Worm (Caenorhabditis elegans) whole organism, L2 larva: ENCODE results near the gene nhr-93.

Experiments used
- F13H6.1 ChIP-seq: sonication (generic microtip); optimal IDR thresholded peaks from 2 replicates; lab custom pipeline; 2016; ENCODE audit warnings: missing genetic modification characterization, missing compliant biosample characterization
- R02D3.7 ChIP-seq: fragments of 150-350 bp; optimal IDR thresholded peaks from 2 replicates; lab custom pipeline; 2014; ENCODE audit warnings: missing biosample characterization, missing genetic modification characterization
- Y55F3AM.14 ChIP-seq: fragments of 200-800 bp; sonication (Bioruptor generic); optimal IDR thresholded peaks from 2 replicates; lab custom pipeline; 2018; ENCODE audit warnings: mild to moderate bottlenecking, missing genetic modification characterization, missing compliant biosample characterization
- ZK546.5 ChIP-seq: sonication (generic microtip); optimal IDR thresholded peaks from 2 replicates; lab custom pipeline; 2017; ENCODE audit warnings: missing biosample characterization, missing genetic modification characterization
- blmp-1 ChIP-seq: sonication (generic microtip); optimal IDR thresholded peaks from 2 replicates; lab custom pipeline; 2017; ENCODE audit warnings: missing genetic modification characterization, mild to moderate bottlenecking, missing compliant biosample characterization, antibody characterized with exemption, moderate library complexity; ENCODE audit not compliant: insufficient read depth
- ceh-16 ChIP-seq: fragments of 150-350 bp; optimal IDR thresholded peaks from 2 replicates; lab custom pipeline; 2014; ENCODE audit warnings: missing biosample characterization, missing genetic modification characterization
- ceh-82 ChIP-seq: fragments of 150-350 bp; optimal IDR thresholded peaks from 2 replicates; lab custom pipeline; 2014; ENCODE audit warnings: missing biosample characterization, missing genetic modification characterization
- crh-2 ChIP-seq: sonication (generic microtip); optimal IDR thresholded peaks from 2 replicates; lab custom pipeline; 2017; ENCODE audit warnings: missing biosample characterization, missing genetic modification characterization
- egl-27 ChIP-seq: sonication (generic microtip); optimal IDR thresholded peaks from 3 replicates; lab custom pipeline; 2017; ENCODE audit warnings: missing biosample characterization, missing genetic modification reagents, missing genetic modification characterization
- elt-1 ChIP-seq: fragments of 150-350 bp; optimal IDR thresholded peaks from 2 replicates; lab custom pipeline; 2014; ENCODE audit warnings: missing biosample characterization, missing genetic modification characterization
- elt-3 ChIP-seq: sonication (generic microtip); optimal IDR thresholded peaks from 2 replicates; lab custom pipeline; 2017; ENCODE audit warnings: missing biosample characterization, missing genetic modification characterization
- fos-1 ChIP-seq: fragments of 150-350 bp; optimal IDR thresholded peaks from 2 replicates; lab custom pipeline; 2014; ENCODE audit warnings: missing biosample characterization, missing genetic modification characterization
- gmeb-1 ChIP-seq: fragments of 150-350 bp; optimal IDR thresholded peaks from 2 replicates; lab custom pipeline; 2014; ENCODE audit warnings: missing biosample characterization, missing genetic modification characterization
- lin-11 ChIP-seq: fragments of 150-350 bp; sonication (generic microtip); optimal IDR thresholded peaks from 2 replicates; lab custom pipeline; 2014; ENCODE audit warnings: missing biosample characterization, missing genetic modification characterization, inconsistent platforms, mixed read lengths
- lin-13 ChIP-seq: fragments of 150-350 bp; optimal IDR thresholded peaks from 2 replicates; lab custom pipeline; 2014; ENCODE audit warnings: missing biosample characterization, missing genetic modification reagents, missing genetic modification characterization
- lin-39 ChIP-seq: fragments of 150-350 bp; optimal IDR thresholded peaks from 2 replicates; lab custom pipeline; 2014; ENCODE audit warnings: missing biosample characterization, missing genetic modification reagents, missing genetic modification characterization
- mab-5 ChIP-seq: fragments of 150-350 bp; optimal IDR thresholded peaks from 2 replicates; lab custom pipeline; 2014; ENCODE audit warnings: missing biosample characterization, missing genetic modification characterization
- mdl-1 ChIP-seq, 2 experiments: fragments of 150-350 bp in 1 of 2; sonication (generic microtip) in 1 of 2; optimal IDR thresholded peaks; 2 replicates each; lab custom pipeline; 2017; ENCODE audit warnings: missing biosample characterization in 2 of 2, missing genetic modification characterization in 2 of 2
- nhr-10 ChIP-seq: sonication (generic microtip); optimal IDR thresholded peaks from 2 replicates; lab custom pipeline; 2017; ENCODE audit warnings: missing biosample characterization, missing genetic modification characterization
- nhr-11 ChIP-seq: fragments of 150-350 bp; optimal IDR thresholded peaks from 2 replicates; lab custom pipeline; 2014; ENCODE audit warnings: missing biosample characterization, missing genetic modification characterization
- nhr-12 ChIP-seq: fragments of 150-350 bp; optimal IDR thresholded peaks from 2 replicates; lab custom pipeline; 2014; ENCODE audit warnings: missing biosample characterization, missing genetic modification characterization
- nhr-129 ChIP-seq: fragments of 150-350 bp; optimal IDR thresholded peaks from 2 replicates; lab custom pipeline; 2014; ENCODE audit warnings: missing biosample characterization, missing genetic modification characterization
- nhr-21 ChIP-seq: fragments of 150-350 bp; optimal IDR thresholded peaks from 2 replicates; lab custom pipeline; 2014; ENCODE audit warnings: missing biosample characterization, missing genetic modification characterization
- nhr-25 ChIP-seq: fragments of 150-350 bp; sonication (generic microtip); optimal IDR thresholded peaks from 3 replicates; lab custom pipeline; 2014; ENCODE audit warnings: missing biosample characterization, missing genetic modification characterization
- nhr-6 ChIP-seq: fragments of 150-350 bp; optimal IDR thresholded peaks from 2 replicates; lab custom pipeline; 2014; ENCODE audit warnings: missing biosample characterization, missing genetic modification characterization
- peb-1 ChIP-seq: fragments of 150-350 bp; optimal IDR thresholded peaks from 2 replicates; lab custom pipeline; 2014; ENCODE audit warnings: missing biosample characterization, missing genetic modification characterization
- sem-4 ChIP-seq: fragments of 150-350 bp; optimal IDR thresholded peaks from 2 replicates; lab custom pipeline; 2014; ENCODE audit warnings: missing biosample characterization, missing genetic modification reagents, missing genetic modification characterization
- skn-1 ChIP-seq: sonication (generic microtip); optimal IDR thresholded peaks from 2 replicates; lab custom pipeline; 2017; ENCODE audit warnings: missing biosample characterization, missing genetic modification characterization
- sma-9 ChIP-seq, 2 experiments: fragments of 150-350 bp in 1 of 2; sonication (generic microtip) in 1 of 2; optimal IDR thresholded peaks; 2 replicates each; lab custom pipeline; 2014 to 2016; ENCODE audit warnings: missing genetic modification characterization in 2 of 2, mild to moderate bottlenecking in 1 of 2, missing biosample characterization in 1 of 2, missing compliant biosample characterization in 1 of 2, missing genetic modification reagents in 1 of 2, moderate library complexity in 1 of 2
- unc-55 ChIP-seq: fragments of 150-350 bp; sonication (generic microtip); optimal IDR thresholded peaks from 3 replicates; lab custom pipeline; 2014; ENCODE audit warnings: missing biosample characterization, missing genetic modification reagents, missing genetic modification characterization
- zag-1 ChIP-seq: fragments of 150-350 bp; optimal IDR thresholded peaks from 2 replicates; lab custom pipeline; 2014; ENCODE audit warnings: missing biosample characterization, missing genetic modification characterization
- ztf-1 ChIP-seq: fragments of 200-800 bp; sonication (Bioruptor generic); conservative IDR thresholded peaks from 2 replicates; pipeline ENCODE4 v1.3.6; 2022; ENCODE audit warnings: missing genetic modification characterization, missing compliant biosample characterization
- ztf-11 ChIP-seq: sonication (generic microtip); optimal IDR thresholded peaks from 2 replicates; lab custom pipeline; 2017; ENCODE audit warnings: missing biosample characterization, missing genetic modification characterization

nhr-93 gene

DNA sequence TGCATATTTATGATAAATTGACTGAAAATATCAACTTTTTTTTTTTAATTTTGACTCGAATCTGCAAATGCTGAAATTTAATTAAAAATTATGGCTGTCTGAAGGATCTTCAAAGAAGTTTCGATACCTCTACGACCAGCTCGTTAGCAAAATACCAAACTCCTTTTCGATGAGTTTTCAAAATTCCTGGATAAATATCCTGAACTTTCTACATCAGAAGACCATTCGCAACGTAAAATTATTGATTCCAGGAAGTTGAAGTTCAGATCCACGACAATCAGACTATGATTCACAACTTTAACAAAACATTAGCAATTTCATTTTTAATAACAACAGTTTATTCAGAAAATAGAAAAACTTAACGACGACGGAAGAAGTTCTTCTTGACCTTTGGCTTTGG is 46.8 kb upstream of the nhr-93 start:
- no peak for TF ChIP-seq ceh-82
- no peak for TF ChIP-seq Y55F3AM.14 (GFP tag; lab: Kevin White, UChicago)
- TF ChIP-seq crh-2 (tag; lab: Kevin White, UChicago) = no peak
- TF ChIP-seq ZK546.5 (tag; lab: Kevin White, UChicago) = no peak
- TF ChIP-seq sem-4 (tag; lab: Kevin White, UChicago) = no peak
- no peak for TF ChIP-seq nhr-12 (tag; lab: Kevin White, UChicago)
- no peak for TF ChIP-seq fos-1
- TF ChIP-seq unc-55 (GFP tag; lab: Kevin White, UChicago) = no peak
- TF ChIP-seq blmp-1 (tag; lab: Kevin White, UChicago) = no peak
- TF ChIP-seq nhr-11 (tag; lab: Kevin White, UChicago) = no peak
- no peak for TF ChIP-seq lin-11 (tag; lab: Kevin White, UChicago)
- no peak for TF ChIP-seq nhr-10 (tag; lab: Kevin White, UChicago)

DNA sequence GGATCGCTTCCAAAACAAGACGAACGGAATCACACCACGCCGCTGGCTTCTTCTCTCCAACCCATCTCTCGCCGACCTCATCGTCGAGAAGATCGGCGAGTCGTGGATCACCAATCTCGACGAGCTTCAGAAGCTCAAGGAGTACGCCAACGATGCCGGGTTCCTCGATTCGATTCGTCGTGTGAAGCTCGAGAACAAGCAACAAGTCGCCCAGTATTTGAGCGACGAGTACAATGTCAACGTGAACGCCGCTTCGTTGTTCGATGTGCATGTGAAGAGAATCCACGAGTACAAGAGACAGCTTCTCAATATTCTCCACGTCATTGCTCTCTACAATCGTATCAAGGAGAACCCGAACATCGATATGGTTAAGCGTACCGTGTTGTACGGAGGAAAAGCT is 45.4 kb upstream of the nhr-93 start:
- TF ChIP-seq nhr-129 (tag; lab: Kevin White, UChicago) (no peak), mab-5 (tag; lab: Kevin White, UChicago) (no peak), nhr-11 (tag; lab: Kevin White, UChicago) (no peak), peb-1 (tag; lab: Kevin White, UChicago) (no peak), ztf-1 (GFP tag; lab: Robert Waterston, UW) (no peak), lin-11 (tag; lab: Kevin White, UChicago) (no peak), zag-1 (no peak), elt-3 (tag; lab: Kevin White, UChicago) (no peak), elt-1 (tag; lab: Kevin White, UChicago) (no peak), ztf-11 (tag; lab: Kevin White, UChicago) (no peak), nhr-6 (tag; lab: Kevin White, UChicago) (no peak), nhr-25 (tag; lab: Kevin White, UChicago) (no peak), unc-55 (GFP tag; lab: Kevin White, UChicago) (no peak)

DNA sequence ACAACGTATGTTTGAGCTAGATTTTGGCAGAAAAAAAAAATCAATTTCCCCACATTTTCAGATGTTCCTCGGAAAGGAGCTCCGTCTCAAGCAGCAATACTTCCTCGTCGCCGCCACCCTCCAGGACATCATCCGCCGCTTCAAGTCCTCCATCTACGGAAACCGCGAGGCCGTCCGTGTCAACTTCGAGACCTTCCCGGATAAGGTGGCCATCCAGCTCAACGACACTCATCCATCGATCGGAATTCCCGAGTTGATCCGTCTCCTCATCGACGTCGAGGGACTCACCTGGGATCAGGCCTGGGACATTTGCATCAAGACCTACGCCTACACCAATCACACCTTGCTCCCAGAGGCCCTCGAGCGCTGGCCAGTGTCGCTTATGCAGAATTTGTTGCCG is 44.5 kb upstream of the nhr-93 start:
- no peak for TF ChIP-seq crh-2 (tag; lab: Kevin White, UChicago)

DNA sequence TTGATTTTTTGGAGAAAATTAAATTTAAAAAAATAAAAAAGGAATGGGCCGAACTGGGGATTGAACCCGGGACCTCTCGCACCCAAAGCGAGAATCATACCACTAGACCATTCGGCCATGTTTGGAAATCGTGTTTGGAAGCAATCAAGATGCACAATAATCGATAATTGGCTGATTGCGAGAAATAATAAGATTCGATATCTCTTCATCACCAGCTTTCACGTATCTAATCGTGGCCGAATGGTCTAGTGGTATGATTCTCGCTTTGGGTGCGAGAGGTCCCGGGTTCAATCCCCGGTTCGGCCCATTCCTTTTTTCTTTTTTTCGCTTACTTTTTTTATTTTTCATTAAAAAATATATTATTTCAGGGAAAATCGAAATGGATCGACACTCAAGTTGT is 43.9 kb upstream of the nhr-93 start:
- TF ChIP-seq sma-9 (GFP tag; optimal IDR thresholded peaks at IDR 0.05; lab: Kevin White, UChicago) (peak; percentile 21), sma-9 (tag; optimal IDR thresholded peaks at IDR 0.05; lab: Kevin White, UChicago) (no peak), mdl-1 (tag; optimal IDR thresholded peaks at IDR 0.05; lab: Kevin White, UChicago) (no peak)

DNA sequence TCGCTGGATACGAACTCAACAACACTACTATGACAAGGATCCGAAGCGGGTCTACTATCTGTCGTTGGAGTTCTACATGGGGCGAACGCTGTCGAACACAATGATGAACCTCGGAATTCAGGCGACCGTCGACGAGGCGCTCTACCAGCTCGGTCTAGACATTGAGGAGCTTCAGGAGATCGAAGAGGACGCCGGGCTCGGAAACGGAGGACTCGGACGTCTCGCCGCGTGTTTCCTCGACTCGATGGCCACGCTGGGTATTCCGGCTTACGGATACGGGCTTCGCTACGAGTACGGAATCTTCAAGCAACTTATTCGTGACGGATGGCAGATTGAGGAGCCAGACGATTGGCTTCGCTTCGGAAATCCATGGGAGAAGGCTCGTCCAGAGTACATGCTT is 43.4 kb upstream of the nhr-93 start:
- TF ChIP-seq F13H6.1 (tag; lab: Kevin White, UChicago) (no peak), Y55F3AM.14 (GFP tag; lab: Kevin White, UChicago) (no peak), nhr-21 (tag; lab: Kevin White, UChicago) (no peak), egl-27 (no peak), skn-1 (no peak), ceh-16 (tag; lab: Kevin White, UChicago) (no peak), blmp-1 (tag; lab: Kevin White, UChicago) (no peak), R02D3.7 (tag; lab: Kevin White, UChicago) (no peak), lin-13 (GFP tag; lab: Kevin White, UChicago) (no peak), mdl-1 (tag; optimal IDR thresholded peaks at IDR 0.05; lab: Kevin White, UChicago) (no peak), lin-39 (tag; lab: Kevin White, UChicago) (no peak), sem-4 (tag; lab: Kevin White, UChicago) (no peak), ztf-1 (GFP tag; lab: Robert Waterston, UW) (no peak), fos-1 (no peak), nhr-10 (tag; lab: Kevin White, UChicago) (no peak), gmeb-1 (no peak), elt-3 (tag; lab: Kevin White, UChicago) (no peak)
